Fruit fly (Drosophila melanogaster): ENCODE measurements around the gene Gem4b.
A peak's percentile ranks its signal among the peaks of the same experiment; 100 is the strongest.
"Not testable (repeated sequence)": the region's sequence is repeated elsewhere in the genome, so short reads cannot be mapped to it uniquely, and the experiment has no call there.

Gem4b gene

dm6 chrX:3931669-3932068 lies 9.0 kb upstream of the Gem4b start (continued):
- peak; percentile 64 for TF ChIP-seq Hr4 (GFP tag; optimal IDR thresholded peaks at IDR 0.05)
- TF ChIP-seq pdm3 (GFP tag; optimal IDR thresholded peaks at IDR 0.05): peak; percentile 28
- TF ChIP-seq Ets96B (tag; optimal IDR thresholded peaks at IDR 0.05): peak; percentile 55
- TF ChIP-seq Blimp-1 (GFP tag; optimal IDR thresholded peaks at IDR 0.05): no peak
- TF ChIP-seq CG3032 (tag; optimal IDR thresholded peaks at IDR 0.05): peak; percentile 54
- peak; percentile 70 for TF ChIP-seq eg (GFP tag; IDR thresholded peaks at IDR 0.05)
- TF ChIP-seq CG11762 (GFP tag; optimal IDR thresholded peaks at IDR 0.05; ENCODE audit: insufficient read depth): peak; percentile 6
- peak; percentile 27 for TF ChIP-seq Sox102F (GFP tag; optimal IDR thresholded peaks at IDR 0.05)
- TF ChIP-seq CG11294 (GFP tag; IDR thresholded peaks at IDR 0.05): peak; percentile 41; the same call in 1 of the 2 replicates
- TF ChIP-seq Lpt (GFP tag; optimal IDR thresholded peaks at IDR 0.05): peak; percentile 51
- peak; percentile 71 for TF ChIP-seq CG8119 (GFP tag; IDR thresholded peaks at IDR 0.05)
- peak in 1 of 2 experiments; percentile 33 for TF ChIP-seq salr (GFP tag; optimal IDR thresholded peaks at IDR 0.05)

- peak; percentile 20 for TF ChIP-seq Sox14 (GFP tag; optimal IDR thresholded peaks at IDR 0.05)
- TF ChIP-seq Met (GFP tag; optimal IDR thresholded peaks at IDR 0.05): peak; percentile 10
- TF ChIP-seq fd59A (GFP tag; optimal IDR thresholded peaks at IDR 0.05): no peak
- TF ChIP-seq svp (GFP tag): peak; percentile 21
- TF ChIP-seq Eip78C (GFP tag): peak; percentile 73
Observed at dm6 chrX:3936174-3936573, 4.5 kb upstream of the Gem4b start, which contains the start of the genes CG2938 and Glos. CG2938 (minus strand) TSS chrX:3936469. Glos (plus strand) TSS chrX:3936517.

- not testable (repeated sequence) for TF ChIP-seq Eip75B, CG10631, CG9139 (GFP tag; optimal IDR thresholded peaks at IDR 0.05)
Observed at dm6 chrX:3944743-3945142, 4.1 kb downstream of the Gem4b start, which contains the start of gene Gem4c. Gem4c (plus strand) TSS chrX:3945043.

dm6 chrX:3948889-3949288 lies 8.2 kb downstream of the Gem4b start, which contains the start of gene Vap33:
Vap33 (plus strand) TSS chrX:3948975.
- TF ChIP-seq svp (GFP tag): no peak
- peak; percentile 39 to 48 for TF ChIP-seq ss (GFP tag; optimal IDR thresholded peaks at IDR 0.05)
- TF ChIP-seq Eip78C (GFP tag): peak; percentile 44
- TF ChIP-seq Eip93F (GFP tag; optimal IDR thresholded peaks at IDR 0.05): no peak
- peak; percentile 57; the same call in 2 of the 3 replicates for TF ChIP-seq CG6163 (GFP tag; IDR thresholded peaks at IDR 0.05)
- no peak for TF ChIP-seq CG11902 (GFP tag; optimal IDR thresholded peaks at IDR 0.05)
- TF ChIP-seq Smox (GFP tag; optimal IDR thresholded peaks at IDR 0.05): no peak
- no peak for TF ChIP-seq acj6 (GFP tag; optimal IDR thresholded peaks at IDR 0.05)
- no peak for TF ChIP-seq CG3032 (tag; optimal IDR thresholded peaks at IDR 0.05)
- TF ChIP-seq esn (GFP tag; optimal IDR thresholded peaks at IDR 0.05): no peak
- no peak for TF ChIP-seq CG7368 (GFP tag; optimal IDR thresholded peaks at IDR 0.05)
- no peak for TF ChIP-seq Gug (GFP tag; IDR thresholded peaks at IDR 0.05)
- TF ChIP-seq fkh (GFP tag; optimal IDR thresholded peaks at IDR 0.05): no peak
- no peak for TF ChIP-seq pdm3 (GFP tag; optimal IDR thresholded peaks at IDR 0.05)
- TF ChIP-seq CG16779 (tag; optimal IDR thresholded peaks at IDR 0.05): peak; percentile 8
- peak; percentile 7 for TF ChIP-seq CG6276 (GFP tag; optimal IDR thresholded peaks at IDR 0.05)
- no peak for TF ChIP-seq CG3919 (GFP tag; optimal IDR thresholded peaks at IDR 0.05)
- TF ChIP-seq eg (GFP tag; IDR thresholded peaks at IDR 0.05): 0 out of 3 replicates have a peak, but pooled peaks have one; percentile 41
- no peak for TF ChIP-seq CG6808 (GFP tag; optimal IDR thresholded peaks at IDR 0.05)
- no peak for TF ChIP-seq Sox15 (GFP tag; optimal IDR thresholded peaks at IDR 0.05)
- no peak for TF ChIP-seq dac (GFP tag; optimal IDR thresholded peaks at IDR 0.05)
- no peak for TF ChIP-seq CG34406 (GFP tag; optimal IDR thresholded peaks at IDR 0.05)
- no peak for TF ChIP-seq CG32006 (GFP tag; optimal IDR thresholded peaks at IDR 0.05)
- no peak for TF ChIP-seq CG9139 (GFP tag; optimal IDR thresholded peaks at IDR 0.05)
- no peak for TF ChIP-seq vri (GFP tag; optimal IDR thresholded peaks at IDR 0.05)
- TF ChIP-seq CG6854 (GFP tag; optimal IDR thresholded peaks at IDR 0.05): no peak
- no peak for TF ChIP-seq CG10669 (GFP tag; optimal IDR thresholded peaks at IDR 0.05)
- no peak for TF ChIP-seq Eip75B (GFP tag; optimal IDR thresholded peaks at IDR 0.05)
- no peak for TF ChIP-seq CG4318 (GFP tag; optimal IDR thresholded peaks at IDR 0.05)
- no peak for TF ChIP-seq fd85E (GFP tag; optimal IDR thresholded peaks at IDR 0.05)

All from whole organism, prepupa.